Fruit fly (Drosophila melanogaster): Measurements from ENCODE around the gene bur.
A peak's percentile ranks its signal among the peaks of the same experiment; 100 is the strongest.

DNA sequence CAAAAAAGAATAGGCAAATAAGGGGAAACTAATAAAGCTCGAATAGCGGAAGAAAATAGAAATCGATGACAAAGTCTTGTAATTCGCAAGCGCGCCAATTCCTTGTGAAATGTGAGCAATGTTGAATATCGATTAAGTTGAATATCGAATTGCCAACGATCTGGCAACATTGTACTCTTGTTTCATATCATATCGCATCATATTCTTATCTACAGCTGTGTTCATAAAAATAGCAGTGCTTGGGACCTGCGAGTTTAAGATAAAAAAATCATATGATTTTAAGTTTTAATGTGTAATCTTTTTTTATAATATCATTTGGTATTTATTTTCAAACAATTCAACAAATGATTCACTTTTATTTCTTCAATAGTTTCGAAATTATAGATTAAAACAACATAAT is 30.4 kb downstream of the bur start:
- TF ChIP-seq toe (GFP tag; optimal IDR thresholded peaks at IDR 0.05): no peak
- no peak for TF ChIP-seq CG5204 (GFP tag; optimal IDR thresholded peaks at IDR 0.05)
- no peak for TF ChIP-seq Clk (GFP tag; optimal IDR thresholded peaks at IDR 0.05)
- TF ChIP-seq CG1620 (GFP tag; optimal IDR thresholded peaks at IDR 0.05): peak; percentile 1
- no peak for TF ChIP-seq kay (GFP tag; ENCODE audit: borderline replicate concordance)
- peak; percentile 43 for TF ChIP-seq pad (GFP tag; optimal IDR thresholded peaks at IDR 0.05)
- TF ChIP-seq tj (GFP tag; optimal IDR thresholded peaks at IDR 0.05): no peak
- no peak for TF ChIP-seq bab1 (GFP tag; optimal IDR thresholded peaks at IDR 0.05)
- no peak for TF ChIP-seq ovo (GFP tag; optimal IDR thresholded peaks at IDR 0.05)
- TF ChIP-seq Mnt (GFP tag; optimal IDR thresholded peaks at IDR 0.05): no peak
- no peak for TF ChIP-seq Hr96 (GFP tag; optimal IDR thresholded peaks at IDR 0.05)
- no peak for TF ChIP-seq cnc (optimal IDR thresholded peaks at IDR 0.05)

All from whole organism, adult.